Fruit fly (Drosophila melanogaster): ENCODE results near the gene CG9281.

CG9281 gene

dm6 chrX:15697581-15698208 is 12.6 kb downstream of the CG9281 start (continued):
- no peak for TF ChIP-seq Kr (GFP tag; optimal IDR thresholded peaks at IDR 0.05)
- peak; percentile 84 for TF ChIP-seq ssp (GFP tag; IDR thresholded peaks at IDR 0.05)
- TF ChIP-seq nau (GFP tag; optimal IDR thresholded peaks at IDR 0.05) = peak; percentile 91
- TF ChIP-seq Dip2 (GFP tag; IDR thresholded peaks at IDR 0.05) = peak; percentile 62
- TF ChIP-seq CG15514 (GFP tag; optimal IDR thresholded peaks at IDR 0.05) = peak; percentile 94
- TF ChIP-seq gsb-n (tag; optimal IDR thresholded peaks at IDR 0.05) = peak; percentile 81
- TF ChIP-seq dimm (GFP tag; IDR thresholded peaks at IDR 0.05) = peak; percentile 85
- peak; percentile 86 for TF ChIP-seq CG10267 (tag; optimal IDR thresholded peaks at IDR 0.05)
- peak; percentile 85 for TF ChIP-seq CG11560 (tag; IDR thresholded peaks at IDR 0.05)
- peak; percentile 84 for TF ChIP-seq Six4 (GFP tag; optimal IDR thresholded peaks at IDR 0.05)
- peak; percentile 68 for TF ChIP-seq CG10462 (GFP tag; optimal IDR thresholded peaks at IDR 0.05)
- TF ChIP-seq CG17361 (GFP tag; IDR thresholded peaks at IDR 0.05) = peak; percentile 83
- TF ChIP-seq CG17186 (GFP tag; optimal IDR thresholded peaks at IDR 0.05) = peak; percentile 78
- TF ChIP-seq CG4282 (GFP tag; optimal IDR thresholded peaks at IDR 0.05) = no peak
- TF ChIP-seq CG2202 (tag; optimal IDR thresholded peaks at IDR 0.05) = peak; percentile 56
- peak; percentile 82 for TF ChIP-seq CG8359 (GFP tag; optimal IDR thresholded peaks at IDR 0.05; ENCODE audit: borderline replicate concordance)
- peak; percentile 86 for TF ChIP-seq CG8290 (GFP tag; optimal IDR thresholded peaks at IDR 0.05)
- TF ChIP-seq CG8290 (tag; optimal IDR thresholded peaks at IDR 0.05) = peak in 1 of 2 experiments; percentile 82
- peak; percentile 77 for TF ChIP-seq zfh2 (GFP tag; optimal IDR thresholded peaks at IDR 0.05)
- TF ChIP-seq YL-1 (GFP tag; optimal IDR thresholded peaks at IDR 0.05) = peak; percentile 40
- no peak for TF ChIP-seq CG9797 (GFP tag; optimal IDR thresholded peaks at IDR 0.05)
- TF ChIP-seq bsh (GFP tag; optimal IDR thresholded peaks at IDR 0.05) = peak; percentile 47 to 89
- peak; percentile 34 for TF ChIP-seq NK7.1 (GFP tag; optimal IDR thresholded peaks at IDR 0.05)
- no peak for TF ChIP-seq CG16813 (GFP tag; IDR thresholded peaks at IDR 0.05; ENCODE audit: partially characterized antibody)
- peak; percentile 91 for TF ChIP-seq CG11247 (GFP tag; IDR thresholded peaks at IDR 0.05)
- TF ChIP-seq ind (GFP tag; optimal IDR thresholded peaks at IDR 0.05) = peak; percentile 94
- TF ChIP-seq Pdp1 (GFP tag; optimal IDR thresholded peaks at IDR 0.05) = peak; percentile 69 to 80
- peak; percentile 82 for TF ChIP-seq mirr (GFP tag; optimal IDR thresholded peaks at IDR 0.05)
- TF ChIP-seq hb (GFP tag; IDR thresholded peaks at IDR 0.05; ENCODE audit: partially characterized antibody) = no peak
- TF ChIP-seq CG10565 (GFP tag; optimal IDR thresholded peaks at IDR 0.05) = peak; percentile 43
- TF ChIP-seq unpg (GFP tag; optimal IDR thresholded peaks at IDR 0.05) = peak; percentile 94
- TF ChIP-seq yki (optimal IDR thresholded peaks at IDR 0.05) = no peak
- peak; percentile 94 for TF ChIP-seq klu (GFP tag; IDR thresholded peaks at IDR 0.05)
- peak; percentile 94 for TF ChIP-seq dmrt99B (tag; optimal IDR thresholded peaks at IDR 0.05)
- TF ChIP-seq gt (GFP tag; IDR thresholded peaks at IDR 0.05) = peak; percentile 80
- TF ChIP-seq CG32772 (GFP tag; IDR thresholded peaks at IDR 0.05) = peak; percentile 93
- peak; percentile 44 for TF ChIP-seq CG7786 (GFP tag; optimal IDR thresholded peaks at IDR 0.05)
- TF ChIP-seq CG18619 (GFP tag; optimal IDR thresholded peaks at IDR 0.05) = peak; percentile 87
- TF ChIP-seq CG10366 (GFP tag; IDR thresholded peaks at IDR 0.05) = peak; percentile 92
- peak; percentile 67 for TF ChIP-seq BEAF-32 (GFP tag; optimal IDR thresholded peaks at IDR 0.05)
- TF ChIP-seq disco-r (GFP tag; optimal IDR thresholded peaks at IDR 0.05) = peak; percentile 9
- peak; percentile 14 to 21 for TF ChIP-seq chif (GFP tag; optimal IDR thresholded peaks at IDR 0.05)
- TF ChIP-seq zf30C (GFP tag; optimal IDR thresholded peaks at IDR 0.05) = no peak
- peak; percentile 79 for TF ChIP-seq Vsx1 (GFP tag; optimal IDR thresholded peaks at IDR 0.05)
- TF ChIP-seq Max (GFP tag; optimal IDR thresholded peaks at IDR 0.05) = peak; percentile 84
- TF ChIP-seq prd (optimal IDR thresholded peaks at IDR 0.05) = no peak
- TF ChIP-seq prd (GFP tag; IDR thresholded peaks at IDR 0.05) = peak; percentile 97
- TF ChIP-seq CG5245 (GFP tag; optimal IDR thresholded peaks at IDR 0.05) = peak; percentile 79
- TF ChIP-seq lilli (GFP tag; optimal IDR thresholded peaks at IDR 0.05) = peak; percentile 86
- peak; percentile 68 for TF ChIP-seq CG1647 (GFP tag; optimal IDR thresholded peaks at IDR 0.05)

Measured in whole organism, embryonic.